Fruit fly (Drosophila melanogaster) whole organism, embryonic: Measurements from ENCODE around the gene CG33552.
A peak's percentile ranks its signal among the peaks of the same experiment; 100 is the strongest.

Experiments used
- Abd-B ChIP-seq: fragments of 200-800 bp; sonication (Bioruptor generic); optimal IDR thresholded peaks from 2 replicates; lab custom pipeline; 2018; ENCODE audit warnings: missing biosample characterization, mild to moderate bottlenecking, missing genetic modification characterization, moderate library complexity
- Asciz ChIP-seq: fragments of 200-800 bp; sonication (Bioruptor generic); optimal IDR thresholded peaks from 2 replicates; lab custom pipeline; 2017; ENCODE audit warnings: missing biosample characterization, mild to moderate bottlenecking, missing genetic modification characterization, missing genetic modification reagents
- CG10267 ChIP-seq: fragments of 200-800 bp; sonication (Bioruptor generic); optimal IDR thresholded peaks from 2 replicates; lab custom pipeline; 2018; ENCODE audit warnings: missing biosample characterization, mild to moderate bottlenecking, missing genetic modification characterization, moderate library complexity
- CG10431 ChIP-seq: fragments of 200-800 bp; sonication (Bioruptor generic); optimal IDR thresholded peaks from 3 replicates; lab custom pipeline; 2018; ENCODE audit warnings: missing biosample characterization, mild to moderate bottlenecking, missing genetic modification characterization
- CG12155 ChIP-seq: fragments of 200-800 bp; sonication (Bioruptor generic); optimal IDR thresholded peaks from 3 replicates; lab custom pipeline; 2016; ENCODE audit warnings: missing biosample characterization, missing genetic modification characterization
- CG12219 ChIP-seq: fragments of 200-800 bp; sonication (Bioruptor generic); optimal IDR thresholded peaks from 3 replicates; lab custom pipeline; 2018; ENCODE audit warnings: missing biosample characterization, mild to moderate bottlenecking, missing genetic modification characterization
- CG12299 ChIP-seq: fragments of 200-800 bp; sonication (Bioruptor generic); optimal IDR thresholded peaks from 2 replicates; lab custom pipeline; 2018; ENCODE audit warnings: missing biosample characterization, mild to moderate bottlenecking, missing genetic modification characterization
- CG12659 ChIP-seq: fragments of 200-800 bp; sonication (Bioruptor generic); optimal IDR thresholded peaks from 3 replicates; lab custom pipeline; 2017; ENCODE audit warnings: mild to moderate bottlenecking, missing biosample characterization, missing genetic modification reagents, missing genetic modification characterization
- CG12744 ChIP-seq: fragments of 200-800 bp; sonication (Bioruptor generic); optimal IDR thresholded peaks from 2 replicates; lab custom pipeline; 2016; ENCODE audit warnings: missing biosample characterization, missing genetic modification characterization
- CG13424 ChIP-seq: fragments of 200-800 bp; sonication (Bioruptor generic); optimal IDR thresholded peaks from 2 replicates; lab custom pipeline; 2019; ENCODE audit warnings: missing biosample characterization, mild to moderate bottlenecking, missing genetic modification characterization, moderate library complexity
- CG13894 ChIP-seq: fragments of 200-800 bp; sonication (Bioruptor generic); optimal IDR thresholded peaks from 3 replicates; lab custom pipeline; 2018; ENCODE audit warnings: missing biosample characterization, mild to moderate bottlenecking, missing genetic modification characterization, moderate library complexity
- CG14014 ChIP-seq: fragments of 200-800 bp; sonication (Bioruptor generic); IDR thresholded peaks from 2 replicates; pipeline ENCODE4 v1.3.6; 2022; ENCODE audit warnings: missing biosample characterization, missing genetic modification characterization
- CG15601 ChIP-seq: fragments of 200-800 bp; sonication (Bioruptor generic); optimal IDR thresholded peaks from 3 replicates; lab custom pipeline; 2019; ENCODE audit warnings: missing biosample characterization, mild to moderate bottlenecking, missing genetic modification characterization, moderate library complexity
- CG1602 ChIP-seq: fragments of 200-800 bp; sonication (Bioruptor generic); optimal IDR thresholded peaks from 3 replicates; lab custom pipeline; 2016; ENCODE audit warnings: missing biosample characterization, missing genetic modification characterization
- CG17361 ChIP-seq: fragments of 200-800 bp; sonication (Bioruptor generic); IDR thresholded peaks from 3 replicates; pipeline ENCODE4 v1.3.6; 2022; ENCODE audit warnings: missing biosample characterization, missing genetic modification characterization
- CG17568 ChIP-seq: fragments of 200-800 bp; sonication (Bioruptor generic); optimal IDR thresholded peaks from 2 replicates; lab custom pipeline; 2018; ENCODE audit warnings: missing biosample characterization, mild to moderate bottlenecking, missing genetic modification characterization, moderate library complexity
- CG1832 ChIP-seq: fragments of 200-800 bp; sonication (Bioruptor generic); optimal IDR thresholded peaks from 2 replicates; lab custom pipeline; 2017; ENCODE audit warnings: missing biosample characterization, mild to moderate bottlenecking, missing genetic modification characterization, inconsistent platforms
- CG3065 ChIP-seq: fragments of 200-800 bp; sonication (Bioruptor generic); optimal IDR thresholded peaks from 2 replicates; lab custom pipeline; 2016; ENCODE audit warnings: missing biosample characterization, missing genetic modification characterization
- CG42726 ChIP-seq: fragments of 200-800 bp; sonication (Bioruptor generic); IDR thresholded peaks from 2 replicates; pipeline ENCODE4 v1.3.6; 2022; ENCODE audit warnings: missing biosample characterization, missing genetic modification characterization; ENCODE audit not compliant: partially characterized antibody
- CG4730 ChIP-seq: fragments of 200-800 bp; sonication (Bioruptor generic); IDR thresholded peaks from 2 replicates; pipeline ENCODE4 v1.3.6; 2022; ENCODE audit warnings: missing biosample characterization, missing genetic modification characterization
- CG6854 ChIP-seq: fragments of 200-800 bp; sonication (Bioruptor generic); optimal IDR thresholded peaks from 3 replicates; lab custom pipeline; 2017; ENCODE audit warnings: missing biosample characterization, mild to moderate bottlenecking, missing genetic modification characterization
- CG8089 ChIP-seq: fragments of 200-800 bp; sonication (Bioruptor generic); optimal IDR thresholded peaks from 3 replicates; lab custom pipeline; 2016; ENCODE audit warnings: missing biosample characterization, missing genetic modification characterization
- CHES-1-like ChIP-seq: fragments of 200-800 bp; sonication (Bioruptor generic); optimal IDR thresholded peaks from 2 replicates; lab custom pipeline; 2016; ENCODE audit warnings: missing biosample characterization, missing genetic modification characterization
- ERR ChIP-seq: fragments of 200-800 bp; sonication (Bioruptor generic); optimal IDR thresholded peaks from 2 replicates; lab custom pipeline; 2016; ENCODE audit warnings: missing biosample characterization, missing genetic modification characterization
- Eip74EF ChIP-seq, 2 experiments: fragments of 200-800 bp in 1 of 2; fragments of >200 bp in 1 of 2; sonication (Bioruptor generic) in 1 of 2; optimal IDR thresholded peaks; 2 replicates each; lab custom pipeline; 2017 to 2019; ENCODE audit warnings: missing biosample characterization in 2 of 2, missing genetic modification characterization in 2 of 2, mild to moderate bottlenecking in 1 of 2, moderate library complexity in 1 of 2
- H2.0 ChIP-seq: fragments of 200-800 bp; sonication (Bioruptor generic); IDR thresholded peaks from 2 replicates; pipeline ENCODE4 v1.3.6; 2022; ENCODE audit warnings: missing biosample characterization, missing genetic modification characterization
- HmgZ ChIP-seq: fragments of 200-800 bp; sonication (Bioruptor generic); optimal IDR thresholded peaks from 2 replicates; lab custom pipeline; 2018; ENCODE audit warnings: missing biosample characterization, mild to moderate bottlenecking, missing genetic modification characterization
- Nf-YA ChIP-seq: fragments of 200-800 bp; sonication (Bioruptor generic); IDR thresholded peaks from 2 replicates; pipeline ENCODE4 v1.3.6; 2022; ENCODE audit warnings: missing biosample characterization, missing genetic modification characterization
- Pdp1 ChIP-seq, 2 experiments: fragments of 200-800 bp; sonication (Bioruptor generic); optimal IDR thresholded peaks; 3 replicates each; lab custom pipeline; 2016; ENCODE audit warnings: missing biosample characterization in 2 of 2, missing genetic modification characterization in 2 of 2, mild to moderate bottlenecking in 1 of 2, moderate library complexity in 1 of 2
- Ravus ChIP-seq: fragments of 200-800 bp; sonication (Bioruptor generic); IDR thresholded peaks from 2 replicates; pipeline ENCODE4 v1.3.6; 2022; ENCODE audit warnings: missing biosample characterization, missing genetic modification characterization
- Tbp ChIP-seq: fragments of >200 bp; optimal IDR thresholded peaks from 2 replicates; lab custom pipeline; 2018; ENCODE audit warnings: missing biosample characterization, missing genetic modification characterization
- ase ChIP-seq: fragments of 200-800 bp; sonication (Bioruptor generic); IDR thresholded peaks from 3 replicates; pipeline ENCODE4 v1.3.6; 2022; ENCODE audit warnings: missing biosample characterization, missing genetic modification characterization
- caup ChIP-seq: fragments of 200-800 bp; sonication (Bioruptor generic); optimal IDR thresholded peaks from 3 replicates; lab custom pipeline; 2017; ENCODE audit warnings: missing biosample characterization, mild to moderate bottlenecking, missing genetic modification characterization, moderate library complexity; ENCODE audit not compliant: severe bottlenecking
- cg ChIP-seq: fragments of 200-800 bp; sonication (Bioruptor generic); optimal IDR thresholded peaks from 3 replicates; lab custom pipeline; 2019; ENCODE audit warnings: missing biosample characterization, mild to moderate bottlenecking, missing genetic modification characterization, moderate library complexity
- chinmo ChIP-seq: fragments of 200-800 bp; sonication (Bioruptor generic); IDR thresholded peaks from 4 replicates; pipeline ENCODE4 v1.3.6; 2022; ENCODE audit warnings: missing biosample characterization, missing genetic modification characterization; ENCODE audit not compliant: partially characterized antibody
- chn ChIP-seq: fragments of 200-800 bp; sonication (Bioruptor generic); optimal IDR thresholded peaks from 2 replicates; lab custom pipeline; 2016; ENCODE audit warnings: missing biosample characterization, missing genetic modification characterization
- dan ChIP-seq: fragments of 200-800 bp; sonication (Bioruptor generic); IDR thresholded peaks from 2 replicates; pipeline ENCODE4 v1.3.6; 2022; ENCODE audit warnings: missing biosample characterization, missing genetic modification characterization
- dpn ChIP-seq, 2 experiments: fragments of 200-800 bp; sonication (Bioruptor generic); optimal IDR thresholded peaks; 3 replicates each; lab custom pipeline; 2016; ENCODE audit warnings: missing biosample characterization in 2 of 2, missing genetic modification characterization in 2 of 2
- exex ChIP-seq: fragments of 200-800 bp; sonication (Bioruptor generic); optimal IDR thresholded peaks from 4 replicates; lab custom pipeline; 2018; ENCODE audit warnings: missing biosample characterization, mild to moderate bottlenecking, missing genetic modification characterization, moderate library complexity
- fd64A ChIP-seq: fragments of 200-800 bp; sonication (Bioruptor generic); optimal IDR thresholded peaks from 3 replicates; lab custom pipeline; 2018; ENCODE audit warnings: missing biosample characterization, mild to moderate bottlenecking, missing genetic modification characterization
- grau ChIP-seq: fragments of 200-800 bp; optimal IDR thresholded peaks from 3 replicates; lab custom pipeline; 2019; ENCODE audit warnings: missing biosample characterization, mild to moderate bottlenecking, missing genetic modification characterization, moderate library complexity
- org-1 ChIP-seq: fragments of 200-800 bp; sonication (Bioruptor generic); optimal IDR thresholded peaks from 2 replicates; lab custom pipeline; 2017; ENCODE audit warnings: missing biosample characterization, missing genetic modification characterization
- pb ChIP-seq: fragments of 200-800 bp; sonication (Bioruptor generic); optimal IDR thresholded peaks from 3 replicates; lab custom pipeline; 2016; ENCODE audit warnings: missing biosample characterization, missing genetic modification characterization
- prd ChIP-seq, 3 experiments: fragments of >200 bp in 2 of 3; fragments of 200-800 bp in 1 of 3; sonication (Bioruptor generic) in 1 of 3; optimal IDR thresholded peaks in 2 of 3; IDR thresholded peaks in 1 of 3; 2 replicates in 2 of 3; 3 replicates in 1 of 3; pipeline versions ENCODE4 v1.3.6 to Lab custom; 2017 to 2022; ENCODE audit warnings: missing biosample characterization in 1 of 3, missing genetic modification characterization in 1 of 3
- ranshi ChIP-seq: fragments of 200-800 bp; sonication (Bioruptor generic); IDR thresholded peaks from 2 replicates; pipeline ENCODE4 v1.3.6; 2022; ENCODE audit warnings: missing biosample characterization, missing genetic modification characterization
- salm ChIP-seq: fragments of 200-800 bp; sonication (Bioruptor generic); optimal IDR thresholded peaks from 2 replicates; lab custom pipeline; 2018; ENCODE audit warnings: missing biosample characterization, mild to moderate bottlenecking, missing genetic modification characterization
- slp2 ChIP-seq: fragments of 200-800 bp; sonication (Bioruptor generic); optimal IDR thresholded peaks from 2 replicates; lab custom pipeline; 2016; ENCODE audit warnings: missing biosample characterization, missing genetic modification characterization
- ssp ChIP-seq: fragments of 200-800 bp; sonication (Bioruptor generic); IDR thresholded peaks from 2 replicates; pipeline ENCODE4 v1.3.6; 2022; ENCODE audit warnings: missing biosample characterization, missing genetic modification characterization
- wek ChIP-seq: fragments of 200-800 bp; sonication (Bioruptor generic); optimal IDR thresholded peaks from 3 replicates; lab custom pipeline; 2018; ENCODE audit warnings: missing biosample characterization, mild to moderate bottlenecking, missing genetic modification characterization, moderate library complexity
- z ChIP-seq: fragments of 200-800 bp; sonication (Bioruptor generic); IDR thresholded peaks from 3 replicates; pipeline ENCODE4 v1.3.6; 2022; ENCODE audit warnings: missing biosample characterization, missing genetic modification characterization

Gene CG33552

dm6 chr2L:16727578-16728023, 45.3 kb downstream of the CG33552 start, which contains the start of gene VhaSFD (continued):
- no peak for TF ChIP-seq ase (GFP tag; lab: Robert Waterston, UW)
- no peak for TF ChIP-seq wek
- no peak for TF ChIP-seq CG17568 (GFP tag; lab: Kevin White, UChicago)
- TF ChIP-seq Abd-B: no peak
- no peak for TF ChIP-seq Nf-YA (GFP tag; lab: Robert Waterston, UW)
- TF ChIP-seq CG1602 (GFP tag; lab: Kevin White, UChicago): no peak
- TF ChIP-seq cg: peak; percentile 75
- TF ChIP-seq ranshi (GFP tag; lab: Robert Waterston, UW): no peak
- peak; percentile 57 for TF ChIP-seq HmgZ (tag; lab: Kevin White, UChicago)
- TF ChIP-seq Tbp: no peak
- TF ChIP-seq CG13424: peak; percentile 5
- peak; percentile 60 for TF ChIP-seq CG6854
- no peak for TF ChIP-seq slp2
- peak in 1 of 2 experiments; percentile 57 for TF ChIP-seq Pdp1 (GFP tag; optimal IDR thresholded peaks at IDR 0.05; lab: Kevin White, UChicago)
- no peak for TF ChIP-seq CG10431 (GFP tag; lab: Kevin White, UChicago)
- peak; percentile 61 for TF ChIP-seq CG10267
- TF ChIP-seq prd (optimal IDR thresholded peaks at IDR 0.05; lab: Kevin White, UChicago): no peak
- TF ChIP-seq prd (GFP tag; IDR thresholded peaks at IDR 0.05; lab: Robert Waterston, UW): 0 out of 3 replicates have a peak, but pooled peaks have one; percentile 5
- TF ChIP-seq CG1832 (GFP tag; lab: Kevin White, UChicago): no peak
- no peak for TF ChIP-seq CG12219
- no peak for TF ChIP-seq CG12299 (tag; lab: Kevin White, UChicago)
- peak; percentile 63 for TF ChIP-seq CG12659 (GFP tag; lab: Kevin White, UChicago)
- TF ChIP-seq CG3065: no peak
- no peak for TF ChIP-seq CG14014 (GFP tag; lab: Robert Waterston, UW)
- TF ChIP-seq CG13894: no peak
- TF ChIP-seq CG17361 (GFP tag; lab: Robert Waterston, UW): 0 out of 3 replicates have a peak, but pooled peaks have one; percentile 25
- no peak for TF ChIP-seq ERR (GFP tag; lab: Kevin White, UChicago)
- TF ChIP-seq CG4730 (GFP tag; lab: Robert Waterston, UW): no peak
- TF ChIP-seq Ravus (GFP tag; lab: Robert Waterston, UW): no peak
- TF ChIP-seq chn (GFP tag; lab: Kevin White, UChicago): no peak
- no peak for TF ChIP-seq fd64A
- peak; percentile 42 for TF ChIP-seq grau (tag; lab: Kevin White, UChicago)
- peak in 1 of 2 experiments; percentile 28 for TF ChIP-seq Eip74EF (GFP tag; optimal IDR thresholded peaks at IDR 0.05; lab: Kevin White, UChicago)
- TF ChIP-seq caup (GFP tag; lab: Kevin White, UChicago): no peak
- TF ChIP-seq Asciz (GFP tag; lab: Kevin White, UChicago): no peak
- no peak for TF ChIP-seq salm (tag; lab: Kevin White, UChicago)
- no peak for TF ChIP-seq dpn (GFP tag; optimal IDR thresholded peaks at IDR 0.05; lab: Kevin White, UChicago)
- TF ChIP-seq ssp: no peak
- no peak for TF ChIP-seq pb (GFP tag; lab: Kevin White, UChicago)
- TF ChIP-seq CG8089 (GFP tag; lab: Kevin White, UChicago): no peak
- peak; percentile 33 for TF ChIP-seq CG15601 (tag; lab: Kevin White, UChicago)
- TF ChIP-seq chinmo (GFP tag; lab: Robert Waterston, UW): peak; percentile 80; the same call in 3 of the 4 replicates
- no peak for TF ChIP-seq CG12744
- no peak for TF ChIP-seq H2.0 (GFP tag; lab: Robert Waterston, UW)
- no peak for TF ChIP-seq org-1 (GFP tag; lab: Kevin White, UChicago)
- no peak for TF ChIP-seq CHES-1-like (GFP tag; lab: Kevin White, UChicago)
- TF ChIP-seq CG12155 (GFP tag; lab: Kevin White, UChicago): no peak
- TF ChIP-seq z (GFP tag; lab: Robert Waterston, UW): no peak
- no peak for TF ChIP-seq dan (GFP tag; lab: Robert Waterston, UW)
- TF ChIP-seq CG42726 (GFP tag; lab: Robert Waterston, UW): no peak
- TF ChIP-seq exex (tag; lab: Kevin White, UChicago): no peak
